Worm (Caenorhabditis elegans): Measurements from ENCODE around the gene inx-7.

The inx-7 gene

ce11 chrIV:5946602-5947444 is at the start of gene inx-7 (continued):
- no peak; the same call in 1 of the 2 replicates for TF ChIP-seq Y95B8A.8 (GFP tag; IDR thresholded peaks at IDR 0.05)
- TF ChIP-seq zfh-2 (GFP tag; conservative IDR thresholded peaks at IDR 0.05) = no peak; the same call in 1 of the 2 replicates
- no peak for TF ChIP-seq lir-1 (GFP tag; conservative IDR thresholded peaks at IDR 0.05)
- TF ChIP-seq lag-1 (GFP tag; IDR thresholded peaks at IDR 0.05) = no peak
- TF ChIP-seq mcd-1 (GFP tag; IDR thresholded peaks at IDR 0.05) = peak; percentile 56
- TF ChIP-seq atf-7 (tag; optimal IDR thresholded peaks at IDR 0.05) = no peak
- TF ChIP-seq nhr-27 (tag; optimal IDR thresholded peaks at IDR 0.05) = no peak
- TF ChIP-seq pha-4 (tag; optimal IDR thresholded peaks at IDR 0.05) = no peak
- no peak for TF ChIP-seq gei-17 (GFP tag; optimal IDR thresholded peaks at IDR 0.05)
- no peak for TF ChIP-seq hlh-26 (GFP tag; conservative IDR thresholded peaks at IDR 0.05)
- no peak for TF ChIP-seq mel-28 (tag; optimal IDR thresholded peaks at IDR 0.05; ENCODE audit: borderline replicate concordance)
- peak; percentile 22; the same call in 1 of the 2 replicates for TF ChIP-seq Y56A3A.18 (GFP tag; IDR thresholded peaks at IDR 0.05)
- no peak for TF ChIP-seq B0019.2 (GFP tag; conservative IDR thresholded peaks at IDR 0.05)
- TF ChIP-seq tbx-9 (tag; optimal IDR thresholded peaks at IDR 0.05; ENCODE audit: borderline replicate concordance) = no peak
- no peak for TF ChIP-seq let-526 (GFP tag; IDR thresholded peaks at IDR 0.05)
- TF ChIP-seq B0336.3 (GFP tag; IDR thresholded peaks at IDR 0.05) = peak; percentile 96
- TF ChIP-seq madf-10 (tag; optimal IDR thresholded peaks at IDR 0.05) = no peak
- TF ChIP-seq pbrm-1 (GFP tag; IDR thresholded peaks at IDR 0.05) = 0 out of 2 replicates have a peak, but pooled peaks have one; percentile 45
- no peak for TF ChIP-seq ceh-27 (GFP tag; optimal IDR thresholded peaks at IDR 0.05)
- TF ChIP-seq bed-2 (GFP tag; IDR thresholded peaks at IDR 0.05) = no peak

- TF ChIP-seq attf-3 (GFP tag; conservative IDR thresholded peaks at IDR 0.05) = no peak
- no peak for TF ChIP-seq snpc-3.4 (tag; optimal IDR thresholded peaks at IDR 0.05)
- TF ChIP-seq ZK185.1 (tag; optimal IDR thresholded peaks at IDR 0.05; ENCODE audit: poor library complexity, severe bottlenecking) = no peak
Observed at ce11 chrIV:5990503-5990902, 44.1 kb upstream of the inx-7 start.

ce11 chrIV:5986829-5987228 is 40.4 kb upstream of the inx-7 start:
- TF ChIP-seq ztf-26 (tag; optimal IDR thresholded peaks at IDR 0.05) (no peak), zfh-2 (GFP tag; conservative IDR thresholded peaks at IDR 0.05) (peak; percentile 61)

- no peak for TF ChIP-seq dpl-1 (GFP tag; optimal IDR thresholded peaks at IDR 0.05)
- no peak for TF ChIP-seq F57C9.4 (tag; optimal IDR thresholded peaks at IDR 0.05)
- no peak for TF ChIP-seq nhr-120 (GFP tag; IDR thresholded peaks at IDR 0.05)
- TF ChIP-seq bed-2 (GFP tag; IDR thresholded peaks at IDR 0.05) = no peak
- no peak for TF ChIP-seq F37B4.10 (GFP tag; IDR thresholded peaks at IDR 0.05)
- TF ChIP-seq aptf-2 (GFP tag; conservative IDR thresholded peaks at IDR 0.05) = no peak
- TF ChIP-seq F52B5.7 (tag; optimal IDR thresholded peaks at IDR 0.05) = no peak
- no peak for TF ChIP-seq Y95B8A.8 (GFP tag; IDR thresholded peaks at IDR 0.05)
- TF ChIP-seq dpff-1 (tag; optimal IDR thresholded peaks at IDR 0.05) = no peak
- TF ChIP-seq K12H6.12 (tag; optimal IDR thresholded peaks at IDR 0.05) = no peak
- no peak for TF ChIP-seq fkh-3 (tag; optimal IDR thresholded peaks at IDR 0.05)
- no peak for TF ChIP-seq Y67H2A.10 (GFP tag; conservative IDR thresholded peaks at IDR 0.05)
- no peak for TF ChIP-seq ztf-3 (GFP tag; optimal IDR thresholded peaks at IDR 0.05)
- TF ChIP-seq mcd-1 (GFP tag; IDR thresholded peaks at IDR 0.05) = 0 out of 2 replicates have a peak, but pooled peaks have one; percentile 7
- TF ChIP-seq nfya-2 (GFP tag; IDR thresholded peaks at IDR 0.05) = no peak
- peak; percentile 57 for TF ChIP-seq zfh-2 (GFP tag; conservative IDR thresholded peaks at IDR 0.05)
- peak; percentile 46; the same call in 1 of the 2 replicates for TF ChIP-seq egrh-3 (GFP tag; IDR thresholded peaks at IDR 0.05)
- TF ChIP-seq F49E8.2 (tag; optimal IDR thresholded peaks at IDR 0.05; ENCODE audit: insufficient read depth) = no peak
- TF ChIP-seq hlh-12 (tag; optimal IDR thresholded peaks at IDR 0.05) = no peak
- TF ChIP-seq T26A5.8 (tag; optimal IDR thresholded peaks at IDR 0.05) = no peak
- no peak for TF ChIP-seq attf-5 (GFP tag; optimal IDR thresholded peaks at IDR 0.05)
- TF ChIP-seq attf-3 (GFP tag; conservative IDR thresholded peaks at IDR 0.05) = no peak
- no peak for TF ChIP-seq ets-4 (GFP tag; optimal IDR thresholded peaks at IDR 0.05)
- TF ChIP-seq lin-35 (GFP tag; optimal IDR thresholded peaks at IDR 0.05) = no peak
Observed at ce11 chrIV:5985823-5986222, 39.4 kb upstream of the inx-7 start.
